Fruit fly (Drosophila melanogaster) whole organism, prepupa: ENCODE results near the gene CG8117.

Experiments used
- CG10631 ChIP-seq: fragments of 200-800 bp; sonication (Bioruptor generic); optimal IDR thresholded peaks from 2 replicates; lab custom pipeline; 2016; ENCODE audit warnings: missing biosample characterization, missing genetic modification characterization
- CG11762 ChIP-seq: fragments of 200-800 bp; sonication (Bioruptor generic); optimal IDR thresholded peaks from 3 replicates; lab custom pipeline; 2016; ENCODE audit warnings: missing biosample characterization, missing genetic modification characterization; ENCODE audit not compliant: insufficient read depth
- CG1621 ChIP-seq: fragments of 200-800 bp; sonication (Bioruptor generic); optimal IDR thresholded peaks from 3 replicates; lab custom pipeline; 2018; ENCODE audit warnings: missing biosample characterization, mild to moderate bottlenecking, missing genetic modification characterization
- CG3032 ChIP-seq: fragments of 200-800 bp; optimal IDR thresholded peaks from 2 replicates; lab custom pipeline; 2019; ENCODE audit warnings: missing biosample characterization, mild to moderate bottlenecking, missing genetic modification characterization, moderate library complexity
- CG31627 ChIP-seq: fragments of 200-800 bp; sonication (Bioruptor generic); optimal IDR thresholded peaks from 3 replicates; lab custom pipeline; 2016; ENCODE audit warnings: missing biosample characterization, missing genetic modification characterization
- CG32006 ChIP-seq: fragments of 200-800 bp; sonication (Bioruptor generic); optimal IDR thresholded peaks from 3 replicates; lab custom pipeline; 2017; ENCODE audit warnings: missing biosample characterization, mild to moderate bottlenecking, missing genetic modification characterization
- CG3919 ChIP-seq: fragments of 200-800 bp; sonication (Bioruptor generic); optimal IDR thresholded peaks from 3 replicates; lab custom pipeline; 2016; ENCODE audit warnings: missing biosample characterization, missing genetic modification characterization
- CG4318 ChIP-seq: fragments of 200-800 bp; sonication (Bioruptor generic); optimal IDR thresholded peaks from 3 replicates; lab custom pipeline; 2017; ENCODE audit warnings: missing biosample characterization, mild to moderate bottlenecking, missing genetic modification characterization
- CG6276 ChIP-seq: fragments of 200-800 bp; sonication (Bioruptor generic); optimal IDR thresholded peaks from 2 replicates; lab custom pipeline; 2017; ENCODE audit warnings: missing biosample characterization, mild to moderate bottlenecking, missing genetic modification characterization
- CG6808 ChIP-seq: fragments of 200-800 bp; sonication (Bioruptor generic); optimal IDR thresholded peaks from 3 replicates; lab custom pipeline; 2017; ENCODE audit warnings: missing biosample characterization, missing genetic modification characterization, mild to moderate bottlenecking, moderate library complexity, missing genetic modification reagents
- CG6854 ChIP-seq: fragments of 200-800 bp; sonication (Bioruptor generic); optimal IDR thresholded peaks from 2 replicates; lab custom pipeline; 2017; ENCODE audit warnings: missing biosample characterization, mild to moderate bottlenecking, missing genetic modification characterization
- CG8119 ChIP-seq: fragments of 200-800 bp; sonication (Bioruptor generic); IDR thresholded peaks from 3 replicates; pipeline ENCODE4 v1.3.6; 2022; ENCODE audit warnings: missing biosample characterization, missing genetic modification characterization
- CG9139 ChIP-seq: fragments of 200-800 bp; sonication (Bioruptor generic); optimal IDR thresholded peaks from 3 replicates; lab custom pipeline; 2017; ENCODE audit warnings: missing biosample characterization, mild to moderate bottlenecking, missing genetic modification characterization
- Eip75B ChIP-seq: fragments of 200-800 bp; sonication (Bioruptor generic); optimal IDR thresholded peaks from 3 replicates; lab custom pipeline; 2016; ENCODE audit warnings: missing biosample characterization, missing genetic modification characterization
- Eip78C ChIP-seq: fragments of 200-800 bp; sonication (Bioruptor generic); peaks from one replicate; lab custom pipeline; 2016; ENCODE audit warnings: missing biosample characterization, missing genetic modification characterization
- Ets21C ChIP-seq: fragments of 200-800 bp; sonication (Bioruptor generic); optimal IDR thresholded peaks from 3 replicates; lab custom pipeline; 2016; ENCODE audit warnings: missing biosample characterization, missing genetic modification characterization
- Ets96B ChIP-seq: fragments of 200-800 bp; optimal IDR thresholded peaks from 2 replicates; lab custom pipeline; 2019; ENCODE audit warnings: missing biosample characterization, mild to moderate bottlenecking, missing genetic modification characterization, moderate library complexity
- Hr38 ChIP-seq: sonication (Bioruptor generic); optimal IDR thresholded peaks from 2 replicates; lab custom pipeline; 2016; ENCODE audit warnings: missing biosample characterization, missing genetic modification characterization
- Hr39 ChIP-seq: fragments of 200-800 bp; sonication (Bioruptor generic); optimal IDR thresholded peaks from 2 replicates; lab custom pipeline; 2016; ENCODE audit warnings: missing biosample characterization, missing genetic modification characterization
- Hr4 ChIP-seq: fragments of 200-800 bp; sonication (Bioruptor generic); optimal IDR thresholded peaks from 3 replicates; lab custom pipeline; 2016; ENCODE audit warnings: missing biosample characterization, missing genetic modification characterization
- Lpt ChIP-seq: fragments of 200-800 bp; sonication (Bioruptor generic); optimal IDR thresholded peaks from 3 replicates; lab custom pipeline; 2016; ENCODE audit warnings: missing biosample characterization, missing genetic modification characterization
- Met ChIP-seq: fragments of 200-800 bp; sonication (Bioruptor generic); optimal IDR thresholded peaks from 3 replicates; lab custom pipeline; 2016; ENCODE audit warnings: missing biosample characterization, missing genetic modification characterization
- Smox ChIP-seq: fragments of 200-800 bp; sonication (Bioruptor generic); optimal IDR thresholded peaks from 3 replicates; lab custom pipeline; 2016; ENCODE audit warnings: missing biosample characterization, missing genetic modification characterization
- Sox102F ChIP-seq: fragments of 200-800 bp; sonication (Bioruptor generic); optimal IDR thresholded peaks from 2 replicates; lab custom pipeline; 2016; ENCODE audit warnings: missing biosample characterization, mild to moderate bottlenecking, missing genetic modification characterization
- Sox14 ChIP-seq: fragments of 200-800 bp; sonication (Bioruptor generic); optimal IDR thresholded peaks from 3 replicates; lab custom pipeline; 2016; ENCODE audit warnings: missing biosample characterization, missing genetic modification characterization
- achi ChIP-seq: fragments of 200-800 bp; sonication (Bioruptor generic); optimal IDR thresholded peaks from 3 replicates; lab custom pipeline; 2016; ENCODE audit warnings: missing biosample characterization, missing genetic modification characterization
- acj6 ChIP-seq: fragments of 200-800 bp; sonication (Bioruptor generic); optimal IDR thresholded peaks from 3 replicates; lab custom pipeline; 2016; ENCODE audit warnings: missing biosample characterization, missing genetic modification characterization
- cyc ChIP-seq: fragments of 200-800 bp; sonication (Bioruptor generic); optimal IDR thresholded peaks from 3 replicates; lab custom pipeline; 2016; ENCODE audit warnings: missing biosample characterization, missing genetic modification characterization
- esn ChIP-seq: fragments of 200-800 bp; sonication (Bioruptor generic); optimal IDR thresholded peaks from 2 replicates; lab custom pipeline; 2016; ENCODE audit warnings: missing biosample characterization, mild to moderate bottlenecking, missing genetic modification characterization, moderate library complexity
- fd85E ChIP-seq: fragments of 200-800 bp; sonication (Bioruptor generic); optimal IDR thresholded peaks from 3 replicates; lab custom pipeline; 2016; ENCODE audit warnings: missing biosample characterization, missing genetic modification characterization
- lz ChIP-seq: fragments of 200-800 bp; sonication (Bioruptor generic); optimal IDR thresholded peaks from 3 replicates; lab custom pipeline; 2016; ENCODE audit warnings: missing biosample characterization, missing genetic modification characterization
- pdm3 ChIP-seq: fragments of 200-800 bp; sonication (Bioruptor generic); optimal IDR thresholded peaks from 3 replicates; lab custom pipeline; 2016; ENCODE audit warnings: missing biosample characterization, missing genetic modification characterization
- spab ChIP-seq: fragments of 200-800 bp; sonication (Bioruptor generic); optimal IDR thresholded peaks from 2 replicates; lab custom pipeline; 2017; ENCODE audit warnings: missing biosample characterization, mild to moderate bottlenecking, missing genetic modification characterization, missing genetic modification reagents
- ss ChIP-seq, 2 experiments: fragments of 200-800 bp; sonication (Bioruptor generic); optimal IDR thresholded peaks; 2 replicates in 1 of 2; 3 replicates in 1 of 2; lab custom pipeline; 2017 to 2018; ENCODE audit warnings: mild to moderate bottlenecking in 2 of 2, missing biosample characterization in 2 of 2, missing genetic modification characterization in 2 of 2, moderate library complexity in 1 of 2
- svp ChIP-seq: fragments of 200-800 bp; sonication (Bioruptor generic); peaks from one replicate; lab custom pipeline; 2016; ENCODE audit warnings: missing biosample characterization, missing genetic modification characterization
- topi ChIP-seq: fragments of 200-800 bp; sonication (Bioruptor generic); optimal IDR thresholded peaks from 3 replicates; lab custom pipeline; 2016; ENCODE audit warnings: missing biosample characterization, missing genetic modification characterization

Gene CG8117

DNA sequence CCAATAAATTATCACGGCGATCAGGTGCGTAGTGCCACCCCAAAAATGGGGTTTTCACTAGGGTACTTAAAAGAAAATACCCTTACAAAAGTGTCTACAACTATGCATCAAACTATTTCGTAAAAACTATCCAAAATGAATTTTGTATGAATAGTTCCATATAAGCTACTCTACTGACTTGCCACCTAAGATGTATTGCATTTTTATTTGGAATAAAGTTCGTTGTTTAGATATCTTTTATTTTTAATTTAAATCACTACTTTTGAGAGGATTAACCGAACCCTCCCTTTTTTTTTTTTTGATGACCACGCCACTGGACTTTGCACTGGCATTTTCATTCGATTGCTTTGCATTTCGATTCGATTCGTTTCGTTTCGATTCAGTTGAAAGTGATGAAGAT is 5.5 kb downstream of the CG8117 start:
- peak; percentile 70 for TF ChIP-seq Eip78C (GFP tag; lab: Kevin White, UChicago)
- no peak for TF ChIP-seq CG6808 (GFP tag; lab: Kevin White, UChicago)
- no peak for TF ChIP-seq Ets21C (GFP tag; lab: Kevin White, UChicago)
- TF ChIP-seq CG6854 (GFP tag; lab: Kevin White, UChicago), result no peak
- no peak for TF ChIP-seq spab (GFP tag; lab: Kevin White, UChicago)
- no peak for TF ChIP-seq CG3032
- peak; percentile 54 for TF ChIP-seq svp
- no peak for TF ChIP-seq Hr4 (GFP tag; lab: Kevin White, UChicago)
- TF ChIP-seq Lpt, result no peak
- no peak for TF ChIP-seq Sox14
- TF ChIP-seq CG31627 (GFP tag; lab: Kevin White, UChicago), result no peak
- TF ChIP-seq Hr38 (GFP tag; lab: Kevin White, UChicago), result no peak
- TF ChIP-seq Smox (GFP tag; lab: Kevin White, UChicago), result no peak
- no peak for TF ChIP-seq achi (GFP tag; lab: Kevin White, UChicago)
- TF ChIP-seq ss (GFP tag; optimal IDR thresholded peaks at IDR 0.05; lab: Kevin White, UChicago), result no peak
- TF ChIP-seq CG32006 (GFP tag; lab: Kevin White, UChicago), result no peak
- TF ChIP-seq CG1621 (tag; lab: Kevin White, UChicago), result no peak
- TF ChIP-seq cyc (GFP tag; lab: Kevin White, UChicago), result no peak
- TF ChIP-seq, all 60 proteins: peak for 2

DNA sequence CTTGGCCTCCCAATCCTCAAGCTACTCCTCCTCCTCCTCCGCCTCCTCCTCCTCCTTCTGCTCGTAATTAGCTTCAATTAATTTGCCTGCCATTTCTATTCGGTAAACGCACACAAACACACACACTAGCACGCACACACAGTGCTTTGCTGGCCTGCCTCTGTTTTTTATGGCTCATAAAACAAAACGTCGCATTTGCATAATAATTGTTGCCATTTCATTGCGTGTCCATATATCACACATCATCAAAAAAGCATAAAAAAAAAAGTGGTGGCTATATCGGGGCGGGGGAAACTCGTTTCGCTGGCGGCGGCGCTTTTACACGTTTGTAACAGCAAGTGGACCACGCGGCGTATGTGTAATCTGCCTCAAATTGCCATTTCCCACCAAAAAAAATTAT is 7.5 kb downstream of the CG8117 start:
- no peak for TF ChIP-seq CG4318 (GFP tag; lab: Kevin White, UChicago)
- peak in 1 of 2 experiments; percentile 53 for TF ChIP-seq ss (GFP tag; optimal IDR thresholded peaks at IDR 0.05; lab: Kevin White, UChicago)
- no peak for TF ChIP-seq Smox (GFP tag; lab: Kevin White, UChicago)
- no peak for TF ChIP-seq Sox102F
- no peak for TF ChIP-seq CG9139 (GFP tag; lab: Kevin White, UChicago)
- peak; percentile 60 for TF ChIP-seq CG6276 (GFP tag; lab: Kevin White, UChicago)

DNA sequence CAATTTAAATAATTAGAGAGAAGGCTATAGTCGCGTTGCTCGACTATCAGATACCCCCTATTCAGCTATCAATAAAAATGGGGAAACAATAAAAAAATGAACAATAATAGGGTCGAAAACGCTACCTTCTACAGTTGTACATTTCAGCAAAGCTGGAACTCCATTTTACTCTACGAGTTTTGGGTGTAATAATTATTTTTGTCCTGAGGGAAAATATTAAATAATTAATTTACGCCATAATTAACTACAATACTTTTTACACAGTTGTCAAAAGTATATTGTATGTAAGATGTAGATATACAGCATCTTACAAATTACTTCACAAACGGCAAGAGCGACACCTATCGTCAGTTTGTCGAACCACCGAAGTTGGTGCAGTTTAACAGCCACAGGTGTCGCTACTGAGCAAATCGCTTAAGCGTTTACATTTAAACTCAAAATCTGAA is 9.4 kb downstream of the CG8117 start:
- TF ChIP-seq lz (peak; percentile 19), CG31627 (GFP tag; lab: Kevin White, UChicago) (peak; percentile 45), CG3919 (GFP tag; lab: Kevin White, UChicago) (peak; percentile 12), CG6854 (GFP tag; lab: Kevin White, UChicago) (no peak), CG1621 (tag; lab: Kevin White, UChicago) (no peak), achi (GFP tag; lab: Kevin White, UChicago) (no peak), cyc (GFP tag; lab: Kevin White, UChicago) (peak; percentile 45), acj6 (GFP tag; lab: Kevin White, UChicago) (peak; percentile 8), topi (peak; percentile 0), Met (GFP tag; lab: Kevin White, UChicago) (peak; percentile 13), pdm3 (GFP tag; lab: Kevin White, UChicago) (peak; percentile 31), esn (peak; percentile 38), Eip75B (GFP tag; lab: Kevin White, UChicago) (peak; percentile 6), Eip78C (GFP tag; lab: Kevin White, UChicago) (peak; percentile 26), CG3032 (no peak), CG32006 (GFP tag; lab: Kevin White, UChicago) (no peak), Hr39 (GFP tag; lab: Kevin White, UChicago) (peak; percentile 44)

DNA sequence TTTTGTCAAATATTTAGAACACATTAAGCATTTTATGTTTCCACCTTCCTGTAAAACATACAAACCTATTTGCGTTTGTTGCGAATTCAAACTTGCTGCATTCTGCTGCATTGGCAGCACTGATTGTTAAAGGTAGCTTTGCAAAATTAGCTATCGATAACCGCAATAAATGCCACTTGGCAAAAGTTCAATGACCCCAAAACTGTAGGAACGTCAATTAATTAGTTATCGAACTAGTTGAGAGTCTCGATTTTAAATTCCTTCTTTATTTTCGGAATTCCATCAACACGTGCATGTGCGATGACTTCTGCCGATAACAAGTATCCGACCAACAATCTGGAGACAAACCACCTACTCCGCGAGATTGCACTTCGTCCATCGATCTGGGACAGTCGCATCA is 18.3 kb downstream of the CG8117 start, which contains the start of gene CG8119:
TSS of gene CG8119 (plus strand) at position 301 of the 400 bp plus-strand sequence.
- TF ChIP-seq CG10631 (no peak), Ets96B (tag; lab: Kevin White, UChicago) (no peak), CG11762 (no peak), fd85E (no peak), CG8119 (GFP tag; lab: Robert Waterston, UW) (no peak), Ets21C (GFP tag; lab: Kevin White, UChicago) (no peak), CG4318 (GFP tag; lab: Kevin White, UChicago) (no peak), Hr4 (GFP tag; lab: Kevin White, UChicago) (no peak), CG6808 (GFP tag; lab: Kevin White, UChicago) (no peak), svp (no peak)
- TF ChIP-seq, all 60 proteins: peak for 0
